Worm (Caenorhabditis elegans) whole organism, late embryonic: ENCODE results near the gene idpa-3.
A peak's percentile ranks its signal among the peaks of the same experiment; 100 is the strongest.

ENCODE experiments used
- C08G9.2 ChIP-seq: sonication (generic microtip); optimal IDR thresholded peaks from 2 replicates; lab custom pipeline; 2016; ENCODE audit warnings: mild to moderate bottlenecking, missing genetic modification characterization, moderate library complexity, missing compliant biosample characterization
- F13H6.1 ChIP-seq: sonication (generic microtip); optimal IDR thresholded peaks from 2 replicates; lab custom pipeline; 2016; ENCODE audit warnings: missing genetic modification characterization, missing compliant biosample characterization
- K02D7.2 ChIP-seq: sonication (generic microtip); optimal IDR thresholded peaks from 2 replicates; lab custom pipeline; 2017; ENCODE audit warnings: mild to moderate bottlenecking, missing genetic modification characterization, missing compliant biosample characterization
- K09A11.1 ChIP-seq: sonication (generic microtip); optimal IDR thresholded peaks from 2 replicates; lab custom pipeline; 2017; ENCODE audit warnings: antibody characterized with exemption, mild to moderate bottlenecking, missing genetic modification characterization, missing compliant biosample characterization; ENCODE audit not compliant: insufficient read depth
- ceh-14 ChIP-seq: sonication (generic microtip); optimal IDR thresholded peaks from 2 replicates; lab custom pipeline; 2016; ENCODE audit warnings: missing genotype, missing genetic modification characterization, missing compliant biosample characterization
- ceh-45 ChIP-seq: fragments of 200-800 bp; sonication (Bioruptor generic); IDR thresholded peaks from 2 replicates; pipeline ENCODE4 v1.3.6; 2022; ENCODE audit warnings: missing genetic modification reagents, missing genetic modification characterization, missing compliant biosample characterization
- ceh-6 ChIP-seq: fragments of 200-800 bp; sonication (Bioruptor generic); optimal IDR thresholded peaks from 2 replicates; lab custom pipeline; 2018; ENCODE audit warnings: mild to moderate bottlenecking, missing genetic modification characterization, missing compliant biosample characterization
- ceh-9 ChIP-seq: sonication (generic microtip); optimal IDR thresholded peaks from 2 replicates; lab custom pipeline; 2016; ENCODE audit warnings: mild to moderate bottlenecking, missing genetic modification characterization, inconsistent platforms, missing compliant biosample characterization
- che-1 ChIP-seq: sonication (generic microtip); optimal IDR thresholded peaks from 2 replicates; lab custom pipeline; 2016; ENCODE audit warnings: mild to moderate bottlenecking, missing genetic modification characterization, missing compliant biosample characterization
- dve-1 ChIP-seq: sonication (generic microtip); optimal IDR thresholded peaks from 2 replicates; lab custom pipeline; 2017; ENCODE audit warnings: antibody characterized with exemption, mild to moderate bottlenecking, missing genetic modification characterization, missing compliant biosample characterization
- fkh-10 ChIP-seq: fragments of 150-350 bp; optimal IDR thresholded peaks from 2 replicates; lab custom pipeline; 2014; ENCODE audit warnings: missing biosample characterization, missing genetic modification reagents, missing genetic modification characterization
- hlh-15 ChIP-seq: sonication (generic microtip); optimal IDR thresholded peaks from 2 replicates; lab custom pipeline; 2016; ENCODE audit warnings: missing genetic modification characterization, missing compliant biosample characterization
- hlh-30 ChIP-seq: sonication (generic microtip); optimal IDR thresholded peaks from 2 replicates; lab custom pipeline; 2017; ENCODE audit warnings: antibody characterized with exemption, missing genetic modification characterization, missing compliant biosample characterization; ENCODE audit not compliant: insufficient read depth
- hlh-6 ChIP-seq: sonication (generic microtip); optimal IDR thresholded peaks from 2 replicates; lab custom pipeline; 2016; ENCODE audit warnings: missing genotype, missing genetic modification characterization, missing compliant biosample characterization
- hlh-8 ChIP-seq: sonication (generic microtip); optimal IDR thresholded peaks from 2 replicates; lab custom pipeline; 2016; ENCODE audit warnings: missing genotype, missing genetic modification characterization, missing compliant biosample characterization
- lim-6 ChIP-seq: sonication (generic microtip); optimal IDR thresholded peaks from 2 replicates; lab custom pipeline; 2016; ENCODE audit warnings: missing genetic modification characterization, missing compliant biosample characterization
- madf-2 ChIP-seq: sonication (generic microtip); optimal IDR thresholded peaks from 2 replicates; lab custom pipeline; 2017; ENCODE audit warnings: missing genetic modification characterization, missing compliant biosample characterization
- npax-4 ChIP-seq: sonication (generic microtip); optimal IDR thresholded peaks from 2 replicates; lab custom pipeline; 2016; ENCODE audit warnings: missing genetic modification characterization, missing compliant biosample characterization
- pat-9 ChIP-seq: fragments of 200-800 bp; sonication (Bioruptor generic); optimal IDR thresholded peaks from 2 replicates; lab custom pipeline; 2018; ENCODE audit warnings: mild to moderate bottlenecking, missing genetic modification characterization, moderate library complexity, missing compliant biosample characterization
- pha-4 ChIP-seq: fragments of 150-350 bp; optimal IDR thresholded peaks from 2 replicates; lab custom pipeline; 2018; ENCODE audit warnings: missing biosample characterization, missing genetic modification reagents, missing genetic modification characterization
- pqm-1 ChIP-seq: sonication (generic microtip); optimal IDR thresholded peaks from 2 replicates; lab custom pipeline; 2016; ENCODE audit warnings: missing genetic modification characterization, missing compliant biosample characterization
- ref-2 ChIP-seq: sonication (generic microtip); optimal IDR thresholded peaks from 2 replicates; lab custom pipeline; 2016; ENCODE audit warnings: missing genetic modification characterization, missing compliant biosample characterization
- sox-2 ChIP-seq: fragments of 200-800 bp; sonication (Bioruptor generic); IDR thresholded peaks from 2 replicates; pipeline ENCODE4 v1.3.6; 2022; ENCODE audit warnings: missing genetic modification reagents, missing genetic modification characterization, missing compliant biosample characterization
- sox-4 ChIP-seq: sonication (generic microtip); optimal IDR thresholded peaks from 2 replicates; lab custom pipeline; 2017; ENCODE audit warnings: mild to moderate bottlenecking, missing genetic modification characterization, inconsistent platforms, missing compliant biosample characterization
- syd-9 ChIP-seq: sonication (generic microtip); optimal IDR thresholded peaks from 2 replicates; lab custom pipeline; 2016; ENCODE audit warnings: mild to moderate bottlenecking, missing genetic modification characterization, moderate library complexity, missing compliant biosample characterization
- tbx-7 ChIP-seq: sonication (generic microtip); optimal IDR thresholded peaks from 2 replicates; lab custom pipeline; 2016; ENCODE audit warnings: missing genotype, missing genetic modification characterization, missing compliant biosample characterization
- ttx-3 ChIP-seq: sonication (generic microtip); optimal IDR thresholded peaks from 2 replicates; lab custom pipeline; 2016; ENCODE audit warnings: missing genetic modification reagents, missing genetic modification characterization, missing compliant biosample characterization
- unc-3 ChIP-seq, 2 experiments: fragments of 200-800 bp in 1 of 2; sonication (Bioruptor generic) in 1 of 2; sonication (generic microtip) in 1 of 2; conservative IDR thresholded peaks in 1 of 2; optimal IDR thresholded peaks in 1 of 2; 2 replicates each; pipeline versions ENCODE4 v1.3.6 to Lab custom; 2016 to 2022; ENCODE audit warnings: missing compliant biosample characterization in 2 of 2, missing genetic modification characterization in 2 of 2, missing genetic modification reagents in 1 of 2
- unc-55 ChIP-seq: sonication (generic microtip); optimal IDR thresholded peaks from 2 replicates; lab custom pipeline; 2017; ENCODE audit warnings: missing biosample characterization, missing genetic modification reagents, missing genetic modification characterization
- zip-5 ChIP-seq: sonication (generic microtip); optimal IDR thresholded peaks from 2 replicates; lab custom pipeline; 2016; ENCODE audit warnings: missing genetic modification characterization, missing compliant biosample characterization
- ztf-16 ChIP-seq: sonication (generic microtip); optimal IDR thresholded peaks from 2 replicates; lab custom pipeline; 2017; ENCODE audit warnings: missing genetic modification characterization, missing compliant biosample characterization

The idpa-3 gene

ce11 chrX:10377663-10378062 lies 41.4 kb downstream of the idpa-3 start (continued):
- peak; percentile 11 for TF ChIP-seq ceh-6 (GFP tag; lab: Kevin White, UChicago)
- TF ChIP-seq C08G9.2 = peak; percentile 34
- no peak for TF ChIP-seq pha-4
- peak; percentile 83 for TF ChIP-seq hlh-30 (tag; lab: Kevin White, UChicago)
- TF ChIP-seq F13H6.1 (tag; lab: Kevin White, UChicago) = peak; percentile 65
- 0 out of 2 replicates have a peak, but pooled peaks have one; percentile 6 for TF ChIP-seq ceh-45 (GFP tag; lab: Robert Waterston, UW)
- peak; percentile 44 for TF ChIP-seq lim-6 (tag; lab: Kevin White, UChicago)
- TF ChIP-seq ref-2 (tag; lab: Kevin White, UChicago) = peak; percentile 53
- no peak for TF ChIP-seq npax-4
- no peak for TF ChIP-seq ceh-14 (tag; lab: Kevin White, UChicago)
- TF ChIP-seq, all 69 proteins: peak for 26

- TF ChIP-seq K02D7.2 (tag; lab: Kevin White, UChicago) (no peak), K09A11.1 (tag; lab: Kevin White, UChicago) (no peak), ztf-16 (no peak), sox-2 (GFP tag; lab: Robert Waterston, UW) (no peak), dve-1 (tag; lab: Kevin White, UChicago) (no peak), ref-2 (tag; lab: Kevin White, UChicago) (no peak), tbx-7 (tag; lab: Kevin White, UChicago) (no peak), ceh-9 (no peak), syd-9 (tag; lab: Kevin White, UChicago) (no peak), fkh-10 (GFP tag; lab: Kevin White, UChicago) (no peak), zip-5 (no peak), madf-2 (tag; lab: Kevin White, UChicago) (no peak), unc-3 (GFP tag; conservative IDR thresholded peaks at IDR 0.05; lab: Robert Waterston, UW) (no peak), unc-3 (tag; optimal IDR thresholded peaks at IDR 0.05; lab: Kevin White, UChicago) (no peak), che-1 (tag; lab: Kevin White, UChicago) (no peak), hlh-6 (no peak), lim-6 (tag; lab: Kevin White, UChicago) (no peak), hlh-8 (tag; lab: Kevin White, UChicago) (no peak)
Measured at ce11 chrX:10379678-10380077, 43.4 kb downstream of the idpa-3 start, which contains the start of gene rme-4. rme-4 (minus strand) TSS chrX:10379845.

DNA sequence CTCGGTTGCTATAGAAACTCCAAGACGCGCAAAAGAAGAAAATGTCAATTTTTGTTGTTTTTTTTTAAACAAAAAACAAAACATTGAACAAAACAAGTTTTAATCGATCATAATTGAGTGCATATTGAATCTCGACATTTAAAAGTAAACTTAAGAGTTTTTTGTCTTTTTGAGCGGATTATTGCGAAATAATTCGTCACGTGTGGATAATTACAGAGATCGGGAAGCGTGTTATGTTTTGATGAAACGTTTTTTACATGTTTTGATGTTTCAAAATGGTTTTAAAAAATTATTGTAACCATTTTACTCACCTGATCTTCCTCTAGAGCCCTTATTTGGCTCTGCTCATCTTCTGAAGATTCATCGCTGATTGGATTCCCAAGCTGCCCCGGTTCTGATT lies 49.8 kb downstream of the idpa-3 start:
- TF ChIP-seq npax-4 (no peak), K09A11.1 (tag; lab: Kevin White, UChicago) (no peak)

ce11 chrX:10386408-10386807 lies 50.2 kb downstream of the idpa-3 start, which contains the start of gene dyf-6:
dyf-6 (minus strand) TSS chrX:10386508.
- TF ChIP-seq F13H6.1 (tag; lab: Kevin White, UChicago) (no peak), unc-55 (GFP tag; lab: Kevin White, UChicago) (no peak), sox-4 (tag; lab: Kevin White, UChicago) (no peak), pqm-1 (no peak), ttx-3 (tag; lab: Kevin White, UChicago) (no peak), hlh-15 (tag; lab: Kevin White, UChicago) (no peak), pat-9 (no peak)
